Fruit fly (Drosophila melanogaster): ENCODE data around the gene CG13895.

The CG13895 gene

dm6 chr3L:724518-725341, 16.7 kb upstream of the CG13895 start (continued):
- TF ChIP-seq Opbp (GFP tag; IDR thresholded peaks at IDR 0.05; ENCODE audit: partially characterized antibody) (peak; percentile 26; the same call in 1 of the 3 replicates), dmrt99B (tag; optimal IDR thresholded peaks at IDR 0.05) (peak; percentile 91), CG13424 (tag; optimal IDR thresholded peaks at IDR 0.05) (peak; percentile 87), kah (GFP tag; optimal IDR thresholded peaks at IDR 0.05) (peak; percentile 87), exex (tag; optimal IDR thresholded peaks at IDR 0.05) (no peak), CG12104 (GFP tag; optimal IDR thresholded peaks at IDR 0.05) (peak; percentile 89), CG4282 (GFP tag; optimal IDR thresholded peaks at IDR 0.05) (peak; percentile 90), C15 (GFP tag; IDR thresholded peaks at IDR 0.05) (peak; percentile 74; the same call in 1 of the 3 replicates), CG4730 (GFP tag; IDR thresholded peaks at IDR 0.05) (peak; percentile 83), tll (GFP tag; optimal IDR thresholded peaks at IDR 0.05) (peak in 1 of 2 experiments; percentile 59), CG15011 (GFP tag; optimal IDR thresholded peaks at IDR 0.05) (peak; percentile 81), Dad (GFP tag; optimal IDR thresholded peaks at IDR 0.05) (peak; percentile 95), h (optimal IDR thresholded peaks at IDR 0.05) (no peak), bigmax (GFP tag; optimal IDR thresholded peaks at IDR 0.05) (peak; percentile 41), seq (GFP tag; IDR thresholded peaks at IDR 0.05) (peak; percentile 89), CG6854 (GFP tag; optimal IDR thresholded peaks at IDR 0.05) (peak; percentile 65), Eip74EF (GFP tag; optimal IDR thresholded peaks at IDR 0.05) (peak in 1 of 2 experiments; percentile 91), HLH3B (GFP tag; IDR thresholded peaks at IDR 0.05) (peak; percentile 91), CG14860 (GFP tag; IDR thresholded peaks at IDR 0.05; ENCODE audit: partially characterized antibody) (0 out of 3 replicates have a peak, but pooled peaks have one; percentile 39), chif (GFP tag; optimal IDR thresholded peaks at IDR 0.05) (peak; percentile 95 to 96), CG16779 (GFP tag; IDR thresholded peaks at IDR 0.05) (no peak), CG7839 (tag; optimal IDR thresholded peaks at IDR 0.05) (peak; percentile 92), scrt (GFP tag; optimal IDR thresholded peaks at IDR 0.05) (peak; percentile 69), jumu (GFP tag; optimal IDR thresholded peaks at IDR 0.05) (peak; percentile 94), ham (GFP tag; IDR thresholded peaks at IDR 0.05) (no peak), CG8765 (GFP tag; IDR thresholded peaks at IDR 0.05) (peak; percentile 96), onecut (GFP tag; IDR thresholded peaks at IDR 0.05) (peak; percentile 92), btn (GFP tag; optimal IDR thresholded peaks at IDR 0.05) (peak; percentile 93), CkIIα-i1 (GFP tag; IDR thresholded peaks at IDR 0.05) (peak; percentile 45; the same call in 1 of the 2 replicates), p53 (GFP tag; optimal IDR thresholded peaks at IDR 0.05) (peak; percentile 88), Hr39 (optimal IDR thresholded peaks at IDR 0.05) (no peak), CG14441 (GFP tag; IDR thresholded peaks at IDR 0.05) (peak; percentile 87), dan (GFP tag; IDR thresholded peaks at IDR 0.05) (peak; percentile 96), CG18011 (GFP tag; optimal IDR thresholded peaks at IDR 0.05) (peak; percentile 46), Nf-YC (tag; optimal IDR thresholded peaks at IDR 0.05) (peak; percentile 35), CG8924 (tag; optimal IDR thresholded peaks at IDR 0.05) (peak; percentile 95), slou (GFP tag; optimal IDR thresholded peaks at IDR 0.05) (peak; percentile 88), ftz-f1 (GFP tag; optimal IDR thresholded peaks at IDR 0.05) (no peak), CG1024 (GFP tag; IDR thresholded peaks at IDR 0.05) (peak; percentile 86), CG11085 (GFP tag; IDR thresholded peaks at IDR 0.05) (peak; percentile 77), gro (GFP tag; optimal IDR thresholded peaks at IDR 0.05) (peak; percentile 72), Hmr (GFP tag; optimal IDR thresholded peaks at IDR 0.05) (peak; percentile 76), CG11093 (GFP tag; IDR thresholded peaks at IDR 0.05) (peak; percentile 87), CG7987 (GFP tag; optimal IDR thresholded peaks at IDR 0.05) (peak; percentile 86), pnt (GFP tag; optimal IDR thresholded peaks at IDR 0.05) (peak; percentile 95), sob (GFP tag; IDR thresholded peaks at IDR 0.05) (peak; percentile 89), Atf-2 (GFP tag; optimal IDR thresholded peaks at IDR 0.05) (peak; percentile 96), ab (GFP tag; optimal IDR thresholded peaks at IDR 0.05) (peak; percentile 76), Lim3 (GFP tag; IDR thresholded peaks at IDR 0.05) (peak; percentile 69; the same call in 1 of the 2 replicates)

All from whole organism, embryonic.